Worm (Caenorhabditis elegans) whole organism, L4 larva: ENCODE data around the gene rpl-33.

Experiments used
- T26A8.4 ChIP-seq: fragments of 200-800 bp; sonication (Bioruptor generic); IDR thresholded peaks from 2 replicates; pipeline ENCODE4 v1.3.6; 2022; ENCODE audit warnings: missing genetic modification characterization, missing compliant biosample characterization
- aha-1 ChIP-seq: fragments of 150-350 bp; peaks from one replicate; lab custom pipeline; 2014; ENCODE audit warnings: missing biosample characterization, missing genetic modification characterization
- egl-27 ChIP-seq: sonication (generic microtip); optimal IDR thresholded peaks from 3 replicates; lab custom pipeline; 2017; ENCODE audit warnings: missing biosample characterization, missing genetic modification reagents, missing genetic modification characterization
- fkh-10 ChIP-seq: fragments of 150-350 bp; optimal IDR thresholded peaks from 2 replicates; lab custom pipeline; 2014; ENCODE audit warnings: missing biosample characterization, missing genetic modification reagents, missing genetic modification characterization

- TF ChIP-seq fkh-10 (GFP tag; lab: Kevin White, UChicago) (no peak), aha-1 (no peak), egl-27 (tag; lab: Kevin White, UChicago) (no peak), T26A8.4 (GFP tag; lab: Robert Waterston, UW) (no peak)
These were observed 16.5 kb downstream of the rpl-33 start, which contains the start of gene F10E7.2 for ce11 chrII:7121762-7122292.
